Worm (Caenorhabditis elegans): ENCODE results near the gene pho-13.

Gene pho-13

DNA sequence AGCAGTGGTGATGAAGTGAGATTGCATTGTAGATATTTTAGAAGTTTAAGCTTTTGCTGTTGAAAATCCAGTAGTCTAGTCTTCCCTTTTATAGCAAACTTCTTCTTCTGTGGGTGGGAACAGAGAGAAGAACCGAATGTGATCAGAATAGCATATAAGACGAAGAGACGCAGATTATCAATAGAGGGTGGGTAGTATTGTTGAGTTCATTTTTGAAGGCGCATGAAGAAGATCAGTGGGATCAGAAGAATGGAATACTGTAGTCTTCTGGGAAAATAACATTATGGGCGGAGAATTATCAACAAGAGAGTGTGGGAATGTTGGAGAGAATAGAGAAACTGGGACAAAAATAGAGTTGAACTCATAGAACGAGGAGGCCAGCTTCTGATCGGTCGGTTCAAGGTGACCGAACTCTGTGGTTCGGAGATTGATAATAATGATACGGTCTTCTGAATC lies 14.3 kb upstream of the pho-13 start, which contains the start of gene F46C5.1:
TSS of gene F46C5.1 (minus strand) at position 51 of the 456 bp plus-strand sequence.
- no peak for TF ChIP-seq unc-39 (tag; optimal IDR thresholded peaks at IDR 0.05)
- no peak for TF ChIP-seq ces-1 (GFP tag; optimal IDR thresholded peaks at IDR 0.05)
- TF ChIP-seq mep-1 (tag; optimal IDR thresholded peaks at IDR 0.05), result no peak
- no peak for TF ChIP-seq sptf-1 (tag; optimal IDR thresholded peaks at IDR 0.05)
- TF ChIP-seq bed-3 (GFP tag; optimal IDR thresholded peaks at IDR 0.05), result no peak
- no peak for TF ChIP-seq sem-2 (GFP tag; optimal IDR thresholded peaks at IDR 0.05)
- no peak for TF ChIP-seq elt-3 (tag; optimal IDR thresholded peaks at IDR 0.05)
- TF ChIP-seq hlh-1 (tag; optimal IDR thresholded peaks at IDR 0.05), result no peak
- TF ChIP-seq zip-8 (tag; optimal IDR thresholded peaks at IDR 0.05), result no peak
- TF ChIP-seq ceh-83 (GFP tag; optimal IDR thresholded peaks at IDR 0.05), result no peak
- no peak for TF ChIP-seq unc-120 (tag; optimal IDR thresholded peaks at IDR 0.05; ENCODE audit: poor library complexity, severe bottlenecking)
- TF ChIP-seq drap-1 (GFP tag; optimal IDR thresholded peaks at IDR 0.05), result no peak
- TF ChIP-seq lsy-2 (tag; optimal IDR thresholded peaks at IDR 0.05), result no peak
- TF ChIP-seq snpc-4 (tag; optimal IDR thresholded peaks at IDR 0.05), result no peak

ce11 chrII:8820126-8820972 lies 13.5 kb upstream of the pho-13 start:
- TF ChIP-seq sem-2 (GFP tag; optimal IDR thresholded peaks at IDR 0.05) (no peak), elt-1 (tag; optimal IDR thresholded peaks at IDR 0.05; ENCODE audit: borderline replicate concordance, insufficient read depth) (no peak), mab-5 (tag; optimal IDR thresholded peaks at IDR 0.05) (no peak), snpc-4 (tag; optimal IDR thresholded peaks at IDR 0.05) (no peak), ceh-39 (tag; optimal IDR thresholded peaks at IDR 0.05) (no peak), unc-39 (tag; optimal IDR thresholded peaks at IDR 0.05) (no peak), unc-120 (tag; optimal IDR thresholded peaks at IDR 0.05; ENCODE audit: poor library complexity, severe bottlenecking) (no peak), cnd-1 (tag; optimal IDR thresholded peaks at IDR 0.05) (no peak)

DNA sequence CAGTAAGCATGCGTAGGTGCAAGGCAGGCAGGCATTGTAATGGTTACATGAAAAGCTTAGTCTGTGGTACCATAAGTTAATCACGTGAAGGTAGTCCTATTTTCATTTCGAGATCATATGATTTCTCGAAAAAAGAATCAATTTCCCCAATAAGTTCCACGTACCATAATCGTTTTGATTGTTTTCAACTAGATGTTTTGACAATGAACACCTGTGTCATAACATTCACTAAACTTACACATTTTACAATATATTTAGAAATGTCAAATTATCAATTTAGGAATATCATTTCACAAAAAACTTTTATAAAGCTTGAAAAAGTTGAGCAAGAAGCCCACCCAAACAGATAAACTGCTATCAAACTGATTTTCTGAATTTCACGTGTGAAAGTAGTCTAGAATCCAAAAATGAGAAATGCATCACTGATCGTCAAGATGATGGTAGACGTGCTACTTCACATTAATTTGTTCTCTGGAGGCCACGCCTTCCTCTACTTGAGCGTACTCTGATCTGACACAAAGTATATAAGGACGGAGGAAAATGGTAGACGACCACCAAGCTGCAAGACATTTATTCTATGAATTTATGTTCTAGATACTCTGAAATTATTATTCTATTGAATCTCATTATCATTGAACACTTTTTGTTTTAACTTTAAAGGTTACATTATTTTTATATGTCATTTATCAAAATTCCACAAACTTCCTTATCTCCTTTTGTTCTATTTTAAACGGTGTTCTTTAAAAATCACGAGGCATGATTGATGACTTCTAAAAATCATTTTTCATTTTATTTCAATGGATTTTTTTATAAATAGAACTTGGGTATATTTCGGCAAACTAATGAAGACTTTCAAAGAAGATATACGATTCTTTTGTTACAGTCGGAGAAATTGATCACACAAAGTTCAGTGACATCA lies 12.4 kb upstream of the pho-13 start, which contains the start of gene F46C5.10:
TSS of gene F46C5.10 (minus strand) at position 51 of the 919 bp plus-strand sequence.
- TF ChIP-seq mep-1 (tag; optimal IDR thresholded peaks at IDR 0.05) (no peak), ceh-39 (tag; optimal IDR thresholded peaks at IDR 0.05) (no peak), cnd-1 (tag; optimal IDR thresholded peaks at IDR 0.05) (no peak), lsy-2 (tag; optimal IDR thresholded peaks at IDR 0.05) (no peak), tbx-8 (GFP tag; optimal IDR thresholded peaks at IDR 0.05) (no peak), elt-3 (tag; optimal IDR thresholded peaks at IDR 0.05) (no peak), sptf-1 (tag; optimal IDR thresholded peaks at IDR 0.05) (no peak), lin-13 (tag; optimal IDR thresholded peaks at IDR 0.05) (no peak), hlh-1 (tag; optimal IDR thresholded peaks at IDR 0.05) (no peak), nhr-76 (tag; optimal IDR thresholded peaks at IDR 0.05) (no peak), flh-1 (GFP tag; optimal IDR thresholded peaks at IDR 0.05) (no peak), elt-1 (tag; optimal IDR thresholded peaks at IDR 0.05; ENCODE audit: borderline replicate concordance, insufficient read depth) (no peak), zip-8 (tag; optimal IDR thresholded peaks at IDR 0.05) (no peak)

DNA sequence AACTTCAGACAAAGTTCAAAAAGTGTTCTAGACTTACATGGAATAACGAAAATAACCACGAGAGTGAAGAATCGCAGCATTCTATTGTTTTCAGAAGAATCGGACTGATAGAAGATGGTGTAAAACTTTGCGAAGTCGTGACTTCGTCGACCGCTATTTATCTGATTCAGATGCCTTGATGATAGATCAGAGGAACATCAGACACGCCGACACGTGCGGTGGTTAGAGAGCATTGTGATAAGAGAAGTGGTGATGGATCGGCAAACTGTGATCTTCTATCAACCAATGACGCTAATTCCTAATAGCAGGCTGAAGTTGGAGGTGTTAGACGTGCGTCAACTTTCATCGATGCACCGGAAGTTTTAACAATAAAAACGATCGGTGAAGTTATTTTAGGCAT lies 11.4 kb upstream of the pho-13 start:
- no peak for TF ChIP-seq lin-13 (tag; optimal IDR thresholded peaks at IDR 0.05)
- no peak for TF ChIP-seq nhr-76 (tag; optimal IDR thresholded peaks at IDR 0.05)
- no peak for TF ChIP-seq bed-3 (GFP tag; optimal IDR thresholded peaks at IDR 0.05)
- no peak for TF ChIP-seq snpc-4 (tag; optimal IDR thresholded peaks at IDR 0.05)
- no peak for TF ChIP-seq unc-120 (tag; optimal IDR thresholded peaks at IDR 0.05; ENCODE audit: poor library complexity, severe bottlenecking)
- TF ChIP-seq M03D4.4 (tag; optimal IDR thresholded peaks at IDR 0.05), result no peak
- TF ChIP-seq ham-2 (GFP tag; optimal IDR thresholded peaks at IDR 0.05), result no peak
- TF ChIP-seq mep-1 (tag; optimal IDR thresholded peaks at IDR 0.05), result no peak
- TF ChIP-seq elt-1 (tag; optimal IDR thresholded peaks at IDR 0.05; ENCODE audit: borderline replicate concordance, insufficient read depth), result no peak
- TF ChIP-seq ces-1 (GFP tag; optimal IDR thresholded peaks at IDR 0.05), result no peak
- TF ChIP-seq drap-1 (GFP tag; optimal IDR thresholded peaks at IDR 0.05), result no peak

DNA sequence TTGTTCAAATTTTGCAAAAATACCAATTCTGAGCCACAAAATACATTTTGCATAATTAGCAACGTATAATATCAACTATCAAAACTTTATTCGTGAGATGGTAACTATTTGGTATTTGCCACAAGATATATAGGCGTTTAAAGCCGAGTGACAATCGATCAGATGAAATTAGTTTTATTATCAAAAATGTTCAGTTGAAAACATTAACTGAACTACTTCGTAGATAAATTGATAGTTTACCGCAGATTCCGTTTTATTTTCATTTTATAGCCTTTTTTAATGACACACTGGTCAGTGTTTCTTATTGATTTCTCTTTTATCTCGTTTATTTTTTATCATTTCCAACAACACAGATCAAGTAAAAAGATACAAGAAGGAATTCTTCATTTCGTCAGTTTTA lies 10.4 kb upstream of the pho-13 start:
- TF ChIP-seq ceh-39 (tag; optimal IDR thresholded peaks at IDR 0.05) (no peak), flh-1 (GFP tag; optimal IDR thresholded peaks at IDR 0.05) (no peak), drap-1 (GFP tag; optimal IDR thresholded peaks at IDR 0.05) (no peak), mep-1 (tag; optimal IDR thresholded peaks at IDR 0.05) (no peak), ham-2 (GFP tag; optimal IDR thresholded peaks at IDR 0.05) (no peak), pha-4 (tag; optimal IDR thresholded peaks at IDR 0.05) (no peak), bed-3 (GFP tag; optimal IDR thresholded peaks at IDR 0.05) (no peak), lsy-2 (tag; optimal IDR thresholded peaks at IDR 0.05) (no peak)
